Worm (Caenorhabditis elegans) whole organism, early embryonic: Measurements from ENCODE around the gene frm-7.

ENCODE experiments used
- B0310.2 ChIP-seq: sonication (generic microtip); optimal IDR thresholded peaks from 2 replicates; lab custom pipeline; 2016; ENCODE audit warnings: mild to moderate bottlenecking, missing genetic modification characterization, missing compliant biosample characterization
- F13C5.2 ChIP-seq: sonication (generic microtip); optimal IDR thresholded peaks from 2 replicates; lab custom pipeline; 2017; ENCODE audit warnings: mild to moderate bottlenecking, missing genetic modification characterization, inconsistent platforms, missing compliant biosample characterization
- aly-1 ChIP-seq: sonication (generic microtip); optimal IDR thresholded peaks from 2 replicates; lab custom pipeline; 2016; ENCODE audit warnings: missing genetic modification characterization, missing compliant biosample characterization
- ama-1 ChIP-seq: fragments of 150-350 bp; optimal IDR thresholded peaks from 2 replicates; lab custom pipeline; 2014
- ceh-13 ChIP-seq: fragments of 200-800 bp; sonication (Bioruptor generic); optimal IDR thresholded peaks from 2 replicates; lab custom pipeline; 2018; ENCODE audit warnings: mild to moderate bottlenecking, missing genetic modification characterization, missing compliant biosample characterization
- ets-7 ChIP-seq: sonication (generic microtip); optimal IDR thresholded peaks from 2 replicates; lab custom pipeline; 2016; ENCODE audit warnings: missing genotype, missing genetic modification characterization, missing compliant biosample characterization
- flt-1 ChIP-seq: fragments of 200-800 bp; sonication (Bioruptor generic); IDR thresholded peaks from 2 replicates; pipeline ENCODE4 v1.3.6; 2022; ENCODE audit warnings: missing genetic modification characterization, missing compliant biosample characterization
- hmg-4 ChIP-seq: fragments of 200-800 bp; sonication (Bioruptor generic); optimal IDR thresholded peaks from 2 replicates; lab custom pipeline; 2018; ENCODE audit warnings: mild to moderate bottlenecking, missing genetic modification characterization, missing compliant biosample characterization
- pes-1 ChIP-seq: fragments of 200-800 bp; sonication (Bioruptor generic); IDR thresholded peaks from 2 replicates; pipeline ENCODE4 v1.3.6; 2022; ENCODE audit warnings: missing genetic modification reagents, missing genetic modification characterization, missing compliant biosample characterization
- scrt-1 ChIP-seq: fragments of 200-800 bp; sonication (Bioruptor generic); IDR thresholded peaks from 2 replicates; pipeline ENCODE4 v1.3.6; 2022; ENCODE audit warnings: missing genetic modification characterization, missing compliant biosample characterization
- tbx-11 ChIP-seq: fragments of 200-800 bp; sonication (Bioruptor generic); IDR thresholded peaks from 2 replicates; pipeline ENCODE4 v1.3.6; 2022; ENCODE audit warnings: missing genetic modification characterization, missing compliant biosample characterization
- tra-4 ChIP-seq: sonication (generic microtip); optimal IDR thresholded peaks from 2 replicates; lab custom pipeline; 2017; ENCODE audit warnings: missing genetic modification characterization, missing compliant biosample characterization

- no peak for TF ChIP-seq scrt-1 (GFP tag; lab: Robert Waterston, UW)
- TF ChIP-seq tra-4 (tag; lab: Kevin White, UChicago) = no peak
- TF ChIP-seq ama-1 = no peak
- TF ChIP-seq flt-1 (GFP tag; lab: Robert Waterston, UW) = no peak
- TF ChIP-seq F13C5.2 = no peak
- TF ChIP-seq ets-7 = no peak
- no peak for TF ChIP-seq B0310.2 (tag; lab: Kevin White, UChicago)
- no peak for TF ChIP-seq hmg-4 (GFP tag; lab: Kevin White, UChicago)
- TF ChIP-seq aly-1 = no peak
- TF ChIP-seq tbx-11 (GFP tag; lab: Robert Waterston, UW) = no peak
- no peak for TF ChIP-seq pes-1 (GFP tag; lab: Robert Waterston, UW)
- TF ChIP-seq ceh-13 = no peak
Measured at ce11 chrV:12326638-12327037, 24.4 kb downstream of the frm-7 start.
